Worm (Caenorhabditis elegans) whole organism, L3 larva: Measurements from ENCODE around the gene F53E10.6.
A peak's percentile ranks its signal among the peaks of the same experiment; 100 is the strongest.

Experiments
- ZK546.5 ChIP-seq: sonication (generic microtip); optimal IDR thresholded peaks from 2 replicates; lab custom pipeline; 2017; ENCODE audit warnings: missing biosample characterization, missing genetic modification characterization
- ama-1 ChIP-seq: fragments of 150-350 bp; optimal IDR thresholded peaks from 2 replicates; lab custom pipeline; 2018
- ceh-16 ChIP-seq: sonication (generic microtip); optimal IDR thresholded peaks from 2 replicates; lab custom pipeline; 2017; ENCODE audit warnings: missing biosample characterization, missing genetic modification characterization
- ceh-28 ChIP-seq: fragments of 150-350 bp; optimal IDR thresholded peaks from 2 replicates; lab custom pipeline; 2014; ENCODE audit warnings: missing biosample characterization, missing genetic modification reagents, missing genetic modification characterization
- ceh-9 ChIP-seq: sonication (generic microtip); optimal IDR thresholded peaks from 2 replicates; lab custom pipeline; 2018; ENCODE audit warnings: missing biosample characterization, missing genetic modification characterization
- daf-12 ChIP-seq: fragments of 150-350 bp; optimal IDR thresholded peaks from 2 replicates; lab custom pipeline; 2014; ENCODE audit warnings: missing biosample characterization, missing genetic modification reagents, missing genetic modification characterization
- egl-27 ChIP-seq: sonication (generic microtip); optimal IDR thresholded peaks from 4 replicates; lab custom pipeline; 2017; ENCODE audit warnings: missing biosample characterization, missing genetic modification reagents, missing genetic modification characterization
- egl-5 ChIP-seq: fragments of 150-350 bp; optimal IDR thresholded peaks from 2 replicates; lab custom pipeline; 2017; ENCODE audit warnings: missing biosample characterization, missing genetic modification reagents, missing genetic modification characterization, inconsistent platforms
- elt-1 ChIP-seq: fragments of 150-350 bp; optimal IDR thresholded peaks from 2 replicates; lab custom pipeline; 2014; ENCODE audit warnings: missing biosample characterization, missing genetic modification characterization
- elt-2 ChIP-seq: sonication (generic microtip); optimal IDR thresholded peaks from 2 replicates; lab custom pipeline; 2016; ENCODE audit warnings: missing genetic modification reagents, mild to moderate bottlenecking, missing genetic modification characterization, missing compliant biosample characterization
- elt-3 ChIP-seq, 3 experiments: fragments of 150-350 bp in 1 of 3; sonication (generic microtip) in 2 of 3; optimal IDR thresholded peaks; 2 replicates in 2 of 3; 4 replicates in 1 of 3; lab custom pipeline; 2014 to 2017; ENCODE audit warnings: missing biosample characterization in 3 of 3, missing genetic modification characterization in 3 of 3
- eor-1 ChIP-seq, 2 experiments: fragments of 150-350 bp; optimal IDR thresholded peaks; 2 replicates each; lab custom pipeline; 2014 to 2018; ENCODE audit warnings: missing biosample characterization in 2 of 2, missing genetic modification characterization in 2 of 2
- fkh-10 ChIP-seq: sonication (generic microtip); optimal IDR thresholded peaks from 2 replicates; lab custom pipeline; 2017; ENCODE audit warnings: missing biosample characterization, missing genetic modification reagents, missing genetic modification characterization
- fkh-2 ChIP-seq: fragments of 150-350 bp; optimal IDR thresholded peaks from 2 replicates; lab custom pipeline; 2014; ENCODE audit warnings: missing biosample characterization, missing genetic modification reagents, missing genetic modification characterization
- fos-1 ChIP-seq: fragments of 150-350 bp; optimal IDR thresholded peaks from 2 replicates; lab custom pipeline; 2014; ENCODE audit warnings: missing biosample characterization, missing genetic modification characterization
- jun-1 ChIP-seq: fragments of 150-350 bp; optimal IDR thresholded peaks from 2 replicates; lab custom pipeline; 2014; ENCODE audit warnings: missing biosample characterization, missing genetic modification reagents, missing genetic modification characterization
- lin-15B ChIP-seq: fragments of 150-350 bp; optimal IDR thresholded peaks from 2 replicates; lab custom pipeline; 2014; ENCODE audit warnings: missing biosample characterization, missing genetic modification characterization
- lin-39 ChIP-seq: fragments of 150-350 bp; optimal IDR thresholded peaks from 2 replicates; lab custom pipeline; 2018; ENCODE audit warnings: missing biosample characterization, missing genetic modification reagents, missing genetic modification characterization
- lsy-12 ChIP-seq: sonication (generic microtip); optimal IDR thresholded peaks from 2 replicates; lab custom pipeline; 2016; ENCODE audit warnings: mild to moderate bottlenecking, missing genetic modification characterization, missing compliant biosample characterization
- mdl-1 ChIP-seq: fragments of 150-350 bp; optimal IDR thresholded peaks from 2 replicates; lab custom pipeline; 2014; ENCODE audit warnings: missing biosample characterization, missing genetic modification characterization
- mml-1 ChIP-seq: fragments of 150-350 bp; sonication (generic microtip); optimal IDR thresholded peaks from 3 replicates; lab custom pipeline; 2014; ENCODE audit warnings: missing biosample characterization, missing genetic modification characterization
- nfya-1 ChIP-seq: sonication (generic microtip); optimal IDR thresholded peaks from 2 replicates; lab custom pipeline; 2017; ENCODE audit warnings: missing genetic modification characterization, mild to moderate bottlenecking, missing compliant biosample characterization, antibody characterized with exemption, moderate library complexity; ENCODE audit not compliant: insufficient read depth
- nhr-11 ChIP-seq: fragments of 150-350 bp; optimal IDR thresholded peaks from 2 replicates; lab custom pipeline; 2014; ENCODE audit warnings: missing biosample characterization, missing genetic modification characterization
- nhr-12 ChIP-seq: fragments of 150-350 bp; optimal IDR thresholded peaks from 2 replicates; lab custom pipeline; 2014; ENCODE audit warnings: missing biosample characterization, missing genetic modification characterization
- nhr-23 ChIP-seq: fragments of 150-350 bp; optimal IDR thresholded peaks from 2 replicates; lab custom pipeline; 2014; ENCODE audit warnings: missing biosample characterization, missing genetic modification reagents, missing genetic modification characterization
- nhr-237 ChIP-seq: fragments of 150-350 bp; optimal IDR thresholded peaks from 2 replicates; lab custom pipeline; 2014; ENCODE audit warnings: missing biosample characterization, missing genetic modification characterization
- nhr-28 ChIP-seq: fragments of 150-350 bp; optimal IDR thresholded peaks from 2 replicates; lab custom pipeline; 2014; ENCODE audit warnings: missing biosample characterization, missing genetic modification characterization
- nhr-43 ChIP-seq: sonication (generic microtip); optimal IDR thresholded peaks from 2 replicates; lab custom pipeline; 2016; ENCODE audit warnings: mild to moderate bottlenecking, missing genetic modification characterization, missing compliant biosample characterization; ENCODE audit not compliant: poor library complexity, severe bottlenecking
- nhr-76 ChIP-seq: fragments of 150-350 bp; sonication (generic microtip); optimal IDR thresholded peaks from 5 replicates; lab custom pipeline; 2014; ENCODE audit warnings: missing biosample characterization, missing genetic modification characterization
- nhr-77 ChIP-seq: fragments of 150-350 bp; optimal IDR thresholded peaks from 2 replicates; lab custom pipeline; 2014; ENCODE audit warnings: missing biosample characterization, missing genetic modification characterization
- pqm-1 ChIP-seq: fragments of 150-350 bp; optimal IDR thresholded peaks from 2 replicates; lab custom pipeline; 2017; ENCODE audit warnings: missing biosample characterization, missing genetic modification characterization, inconsistent platforms
- sea-2 ChIP-seq: fragments of 150-350 bp; sonication (generic microtip); optimal IDR thresholded peaks from 4 replicates; lab custom pipeline; 2014; ENCODE audit warnings: missing biosample characterization, missing genetic modification reagents, missing genetic modification characterization
- snpc-4 ChIP-seq: fragments of 150-350 bp; optimal IDR thresholded peaks from 2 replicates; lab custom pipeline; 2014; ENCODE audit warnings: missing biosample characterization, missing genetic modification characterization
- tbx-2 ChIP-seq: sonication (generic microtip); optimal IDR thresholded peaks from 2 replicates; lab custom pipeline; 2016; ENCODE audit warnings: mild to moderate bottlenecking, missing genetic modification characterization, missing compliant biosample characterization
- unc-39 ChIP-seq: sonication (generic microtip); optimal IDR thresholded peaks from 4 replicates; lab custom pipeline; 2017; ENCODE audit warnings: missing biosample characterization, missing genetic modification characterization
- unc-62 ChIP-seq: fragments of 150-350 bp; sonication (generic microtip); optimal IDR thresholded peaks from 4 replicates; lab custom pipeline; 2014; ENCODE audit warnings: missing biosample characterization, missing genetic modification reagents, missing genetic modification characterization
- zag-1 ChIP-seq: fragments of 150-350 bp; optimal IDR thresholded peaks from 2 replicates; lab custom pipeline; 2014; ENCODE audit warnings: missing biosample characterization, missing genetic modification characterization
- ztf-4 ChIP-seq: fragments of 150-350 bp; optimal IDR thresholded peaks from 2 replicates; lab custom pipeline; 2014; ENCODE audit warnings: missing biosample characterization, missing genetic modification characterization

F53E10.6 gene

DNA sequence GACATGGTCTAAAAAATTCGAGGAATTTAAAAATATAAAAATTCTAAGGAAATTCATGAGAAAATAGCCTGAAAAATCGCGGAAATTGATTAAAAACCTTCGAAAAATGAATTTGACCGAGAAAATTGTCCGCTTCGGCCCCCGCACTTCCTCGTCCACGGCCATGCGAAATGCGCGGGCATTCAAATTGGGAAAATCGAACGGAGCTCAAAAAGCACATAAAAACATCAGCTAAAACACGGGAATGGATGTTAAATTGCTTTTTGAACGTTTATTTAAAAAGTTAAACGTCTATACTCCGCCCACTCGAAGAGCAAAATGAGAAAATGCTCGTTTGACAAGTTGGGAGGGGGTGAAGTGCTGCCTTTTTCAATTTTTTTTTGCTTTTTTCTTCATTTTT, at the start of gene F53E10.6:
Gene F53E10.6 (minus strand): TSS at position 8 of the 400 bp plus-strand sequence.
- TF ChIP-seq nhr-43 (tag; lab: Kevin White, UChicago): no peak
- peak; percentile 3 for TF ChIP-seq nhr-23
- peak; percentile 47 for TF ChIP-seq lin-15B (tag; lab: Kevin White, UChicago)
- peak; percentile 42 for TF ChIP-seq nfya-1 (tag; lab: Kevin White, UChicago)

DNA sequence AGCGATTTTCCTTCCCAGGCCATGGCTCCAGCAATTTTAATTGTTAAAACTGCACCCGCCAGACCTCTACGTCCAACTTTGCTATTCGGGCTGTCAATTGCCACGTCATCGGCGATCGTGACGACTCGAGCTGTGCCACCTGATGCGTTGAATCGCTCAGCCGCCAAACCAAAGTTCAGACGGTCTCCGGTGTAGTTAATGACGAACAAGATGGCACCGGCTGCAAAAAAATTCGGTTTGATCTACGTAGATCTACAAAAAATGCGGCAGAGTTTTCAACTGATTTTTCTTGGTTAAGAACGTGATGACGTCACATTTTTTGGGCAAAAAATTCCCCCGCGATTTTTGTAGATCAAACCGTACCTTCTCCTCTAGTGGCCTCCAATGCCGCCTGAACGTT, 48.1 kb upstream of the F53E10.6 start:
- TF ChIP-seq nhr-77 (tag; lab: Kevin White, UChicago) (no peak), elt-1 (tag; lab: Kevin White, UChicago) (no peak), ztf-4 (no peak), sea-2 (GFP tag; lab: Kevin White, UChicago) (no peak), mdl-1 (tag; lab: Kevin White, UChicago) (no peak), snpc-4 (tag; lab: Kevin White, UChicago) (no peak), ama-1 (lab: Kevin White, UChicago) (no peak), eor-1 (tag; optimal IDR thresholded peaks at IDR 0.05; lab: Kevin White, UChicago) (no peak), nhr-28 (no peak), nhr-76 (tag; lab: Kevin White, UChicago) (no peak), egl-5 (no peak), fos-1 (tag; lab: Kevin White, UChicago) (no peak), tbx-2 (tag; lab: Kevin White, UChicago) (no peak), unc-62 (GFP tag; lab: Kevin White, UChicago) (no peak), elt-2 (no peak), ZK546.5 (no peak)
- TF ChIP-seq, all 47 proteins: peak for 0

- TF ChIP-seq nhr-76 (tag; lab: Kevin White, UChicago) (no peak), nfya-1 (tag; lab: Kevin White, UChicago) (peak; percentile 86)
These were observed 44.4 kb upstream of the F53E10.6 start for ce11 chrV:2647222-2647796.

DNA sequence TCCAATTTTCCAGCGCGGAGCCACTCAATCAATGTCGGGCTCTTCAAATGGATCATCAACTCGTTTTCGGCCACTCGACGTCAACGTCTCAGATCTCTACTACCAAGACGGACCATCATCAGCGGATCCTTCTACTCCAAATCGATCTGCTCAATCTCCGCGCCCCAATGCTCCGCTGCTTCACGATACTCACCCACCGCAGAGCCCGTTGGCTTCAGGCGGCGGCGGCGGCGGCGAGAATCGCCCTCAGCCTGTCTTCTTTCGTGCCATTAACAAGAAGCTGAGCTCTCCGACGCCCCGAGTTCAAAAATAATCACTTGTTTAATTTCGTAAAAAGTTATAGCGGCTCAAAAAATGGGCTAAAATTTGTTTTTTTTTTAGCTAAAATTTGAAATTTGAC, 43.2 kb upstream of the F53E10.6 start:
- TF ChIP-seq nhr-76 (tag; lab: Kevin White, UChicago): no peak
- no peak for TF ChIP-seq egl-27
- TF ChIP-seq unc-62 (GFP tag; lab: Kevin White, UChicago): no peak
- no peak for TF ChIP-seq lin-39 (tag; lab: Kevin White, UChicago)
- TF ChIP-seq mdl-1 (tag; lab: Kevin White, UChicago): no peak
- TF ChIP-seq ceh-28: no peak
- no peak for TF ChIP-seq nhr-77 (tag; lab: Kevin White, UChicago)
- no peak for TF ChIP-seq elt-3 (tag; optimal IDR thresholded peaks at IDR 0.05; lab: Kevin White, UChicago)
- TF ChIP-seq ceh-9 (tag; lab: Kevin White, UChicago): no peak
- no peak for TF ChIP-seq pqm-1 (tag; lab: Kevin White, UChicago)
- TF ChIP-seq ceh-16 (tag; lab: Kevin White, UChicago): no peak
- no peak for TF ChIP-seq eor-1 (tag; optimal IDR thresholded peaks at IDR 0.05; lab: Kevin White, UChicago)

- TF ChIP-seq daf-12 (tag; lab: Kevin White, UChicago) (no peak), fkh-10 (no peak), ama-1 (lab: Kevin White, UChicago) (no peak), fos-1 (tag; lab: Kevin White, UChicago) (no peak), ceh-9 (tag; lab: Kevin White, UChicago) (no peak), nhr-12 (tag; lab: Kevin White, UChicago) (no peak), tbx-2 (tag; lab: Kevin White, UChicago) (no peak), nhr-76 (tag; lab: Kevin White, UChicago) (no peak)
- TF ChIP-seq, all 47 proteins: peak for 0
These were observed 36.6 kb upstream of the F53E10.6 start for ce11 chrV:2639506-2639905.

DNA sequence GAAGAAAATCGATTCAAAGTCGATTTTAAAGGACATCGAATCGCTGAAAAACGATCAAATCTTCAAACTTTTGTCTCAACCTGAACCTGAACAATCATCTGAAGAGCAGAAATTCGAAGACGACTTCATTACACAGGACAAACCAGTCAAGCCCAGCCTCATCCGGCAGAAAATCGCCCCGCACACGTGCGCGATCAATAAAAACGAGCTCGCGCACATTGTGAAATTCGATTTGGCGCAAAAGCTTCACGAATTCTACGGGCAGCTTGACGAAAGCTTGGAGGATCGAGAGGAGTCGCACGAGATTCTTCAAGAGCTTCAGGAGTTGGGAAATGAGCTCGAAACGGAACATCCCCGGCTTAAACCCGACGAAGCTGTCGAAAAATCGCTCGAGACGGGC, 36.2 kb upstream of the F53E10.6 start, which contains the start of gene W02H5.2:
Gene W02H5.2 (plus strand): TSS at position 301 of the 400 bp plus-strand sequence.
- TF ChIP-seq nhr-28: no peak
- TF ChIP-seq lsy-12 (tag; lab: Kevin White, UChicago): no peak
- TF ChIP-seq sea-2 (GFP tag; lab: Kevin White, UChicago): no peak
- TF ChIP-seq tbx-2 (tag; lab: Kevin White, UChicago): no peak
- no peak for TF ChIP-seq nhr-43 (tag; lab: Kevin White, UChicago)
- TF ChIP-seq nhr-237 (tag; lab: Kevin White, UChicago): no peak
- TF ChIP-seq zag-1 (tag; lab: Kevin White, UChicago): no peak
- no peak for TF ChIP-seq elt-3 (tag; optimal IDR thresholded peaks at IDR 0.05; lab: Kevin White, UChicago)
- TF ChIP-seq nhr-11 (tag; lab: Kevin White, UChicago): no peak
- no peak for TF ChIP-seq egl-27
- TF ChIP-seq mml-1 (tag; lab: Kevin White, UChicago): no peak
- TF ChIP-seq unc-39 (tag; lab: Kevin White, UChicago): no peak
- no peak for TF ChIP-seq fkh-10
- TF ChIP-seq fkh-2 (tag; lab: Kevin White, UChicago): no peak
- no peak for TF ChIP-seq egl-5
- no peak for TF ChIP-seq jun-1 (tag; lab: Kevin White, UChicago)
